Worm (Caenorhabditis elegans): Measurements from ENCODE around the gene M04D8.4.

DNA sequence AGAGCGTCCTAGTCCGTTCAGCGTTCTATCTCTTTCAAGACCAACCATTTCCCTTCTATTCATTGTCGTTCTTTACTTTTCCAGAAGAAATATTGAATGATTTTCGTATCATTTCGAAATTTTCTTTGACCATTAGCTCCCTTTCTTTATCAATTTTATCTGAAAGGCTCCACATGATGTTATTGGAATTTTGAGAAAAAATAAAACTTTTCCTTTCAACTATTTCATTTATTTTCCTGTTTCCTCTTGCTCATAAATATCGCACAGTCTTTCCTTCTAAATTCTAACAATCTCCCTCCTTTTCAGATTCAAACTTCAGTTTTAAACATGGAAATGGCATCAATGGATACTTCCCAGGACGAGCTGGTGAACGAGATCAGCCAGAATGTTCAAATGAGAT lies 27.1 kb upstream of the M04D8.4 start, which contains the start of gene T16G12.4:
- no peak for TF ChIP-seq nhr-237 (tag; optimal IDR thresholded peaks at IDR 0.05)
- TF ChIP-seq nhr-28 (tag; optimal IDR thresholded peaks at IDR 0.05) = no peak
